Worm (Caenorhabditis elegans): ENCODE measurements around the gene R02F11.2.

ce11 chrV:4846507-4846906 is 52.1 kb downstream of the R02F11.2 start:
- TF ChIP-seq ceh-45 (GFP tag; IDR thresholded peaks at IDR 0.05): no peak
- TF ChIP-seq F13H6.1 (tag; optimal IDR thresholded peaks at IDR 0.05): no peak
- TF ChIP-seq pha-4 (tag; optimal IDR thresholded peaks at IDR 0.05): no peak
- no peak for TF ChIP-seq lin-11 (tag; optimal IDR thresholded peaks at IDR 0.05)
- no peak for TF ChIP-seq rnt-1 (tag; optimal IDR thresholded peaks at IDR 0.05)
- TF ChIP-seq pqm-1 (tag; optimal IDR thresholded peaks at IDR 0.05): no peak
- TF ChIP-seq ahr-1 (tag; optimal IDR thresholded peaks at IDR 0.05): no peak
- TF ChIP-seq elt-4 (tag; optimal IDR thresholded peaks at IDR 0.05): no peak
- TF ChIP-seq ama-1 (optimal IDR thresholded peaks at IDR 0.05): no peak
- TF ChIP-seq pag-3 (tag; optimal IDR thresholded peaks at IDR 0.05; ENCODE audit: borderline replicate concordance): no peak
- TF ChIP-seq nhr-11 (tag; optimal IDR thresholded peaks at IDR 0.05): no peak
- TF ChIP-seq fkh-10 (GFP tag; optimal IDR thresholded peaks at IDR 0.05): no peak
